Worm (Caenorhabditis elegans) whole organism, early embryonic: ENCODE results near the gene lin-24.
"Not testable (repeated sequence)": the region's sequence is repeated elsewhere in the genome, so short reads cannot be mapped to it uniquely, and the experiment has no call there.

ENCODE experiments used
- F13C5.2 ChIP-seq: sonication (generic microtip); optimal IDR thresholded peaks from 2 replicates; lab custom pipeline; 2017; ENCODE audit warnings: mild to moderate bottlenecking, missing genetic modification characterization, inconsistent platforms, missing compliant biosample characterization
- aly-1 ChIP-seq: sonication (generic microtip); optimal IDR thresholded peaks from 2 replicates; lab custom pipeline; 2016; ENCODE audit warnings: missing genetic modification characterization, missing compliant biosample characterization
- ama-1 ChIP-seq: fragments of 150-350 bp; optimal IDR thresholded peaks from 2 replicates; lab custom pipeline; 2014
- ceh-36 ChIP-seq: sonication (generic microtip); optimal IDR thresholded peaks from 2 replicates; lab custom pipeline; 2016; ENCODE audit warnings: missing genetic modification characterization, inconsistent platforms, missing compliant biosample characterization
- ets-7 ChIP-seq: sonication (generic microtip); optimal IDR thresholded peaks from 2 replicates; lab custom pipeline; 2016; ENCODE audit warnings: missing genotype, missing genetic modification characterization, missing compliant biosample characterization
- hmbx-1 ChIP-seq: sonication (generic microtip); optimal IDR thresholded peaks from 2 replicates; lab custom pipeline; 2016; ENCODE audit warnings: mild to moderate bottlenecking, missing genetic modification characterization, missing compliant biosample characterization
- hmg-4 ChIP-seq: fragments of 200-800 bp; sonication (Bioruptor generic); optimal IDR thresholded peaks from 2 replicates; lab custom pipeline; 2018; ENCODE audit warnings: mild to moderate bottlenecking, missing genetic modification characterization, missing compliant biosample characterization
- hnd-1 ChIP-seq: sonication (generic microtip); optimal IDR thresholded peaks from 2 replicates; lab custom pipeline; 2016; ENCODE audit warnings: missing genetic modification characterization, missing compliant biosample characterization
- scrt-1 ChIP-seq: fragments of 200-800 bp; sonication (Bioruptor generic); IDR thresholded peaks from 2 replicates; pipeline ENCODE4 v1.3.6; 2022; ENCODE audit warnings: missing genetic modification characterization, missing compliant biosample characterization
- sea-1 ChIP-seq: fragments of 200-800 bp; sonication (Bioruptor generic); conservative IDR thresholded peaks from 2 replicates; pipeline ENCODE4 v1.3.6; 2022; ENCODE audit warnings: missing genetic modification characterization, missing compliant biosample characterization
- tbx-37 ChIP-seq: fragments of 200-800 bp; sonication (Bioruptor generic); conservative IDR thresholded peaks from 2 replicates; pipeline ENCODE4 v1.3.6; 2022; ENCODE audit warnings: missing genetic modification reagents, missing genetic modification characterization, missing compliant biosample characterization
- tra-4 ChIP-seq: sonication (generic microtip); optimal IDR thresholded peaks from 2 replicates; lab custom pipeline; 2017; ENCODE audit warnings: missing genetic modification characterization, missing compliant biosample characterization

- not testable (repeated sequence) for TF ChIP-seq hnd-1 (tag; lab: Kevin White, UChicago); ama-1 (lab: Kevin White, UChicago); hmg-4 (GFP tag; lab: Kevin White, UChicago); hmbx-1 (tag; lab: Kevin White, UChicago); tra-4 (tag; lab: Kevin White, UChicago); sea-1; F13C5.2 (tag; lab: Kevin White, UChicago); tbx-37 (GFP tag; lab: Robert Waterston, UW); scrt-1; aly-1; ets-7 (tag; lab: Kevin White, UChicago); ceh-36 (tag; lab: Kevin White, UChicago)
These were observed 8.8 kb downstream of the lin-24 start, which contains the start of gene B0001.4 for ce11 chrIV:12138093-12138492.
